Worm (Caenorhabditis elegans): Measurements from ENCODE around the gene T10G3.4.

Gene T10G3.4

ce11 chrV:13497322-13497847 is 13.1 kb upstream of the T10G3.4 start, which contains the start of the genes eea-1 and gut-2:
Gene eea-1, minus strand, starts transcription at chrV:13497372.
Gene gut-2, plus strand, starts transcription at chrV:13497690.
- TF ChIP-seq athp-1 (tag; optimal IDR thresholded peaks at IDR 0.05), result no peak
- no peak for TF ChIP-seq snpc-4 (GFP tag; optimal IDR thresholded peaks at IDR 0.05)
- peak in 1 of 4 experiments; percentile 50 for TF ChIP-seq snpc-4 (tag; optimal IDR thresholded peaks at IDR 0.05)
- no peak for TF ChIP-seq ztf-18 (tag; optimal IDR thresholded peaks at IDR 0.05)
- TF ChIP-seq hmg-1.2 (GFP tag; IDR thresholded peaks at IDR 0.05), result peak; percentile 29; the same call in 1 of the 2 replicates
- TF ChIP-seq F23B12.7 (tag; optimal IDR thresholded peaks at IDR 0.05; ENCODE audit: insufficient read depth), result peak; percentile 32
- TF ChIP-seq K12H6.12 (tag; optimal IDR thresholded peaks at IDR 0.05), result peak; percentile 5
- TF ChIP-seq somi-1 (GFP tag; optimal IDR thresholded peaks at IDR 0.05), result no peak
- no peak for TF ChIP-seq F57C9.4 (tag; optimal IDR thresholded peaks at IDR 0.05)
- no peak for TF ChIP-seq C06A6.2 (GFP tag; conservative IDR thresholded peaks at IDR 0.05)
- TF ChIP-seq attf-3 (GFP tag; conservative IDR thresholded peaks at IDR 0.05), result peak; percentile 98
- TF ChIP-seq tbp1 (GFP tag; optimal IDR thresholded peaks at IDR 0.05), result peak; percentile 7
- TF ChIP-seq atf-7 (tag; optimal IDR thresholded peaks at IDR 0.05), result no peak
- TF ChIP-seq chd-7 (tag; optimal IDR thresholded peaks at IDR 0.05), result no peak
- TF ChIP-seq cebp-1 (GFP tag; IDR thresholded peaks at IDR 0.05), result no peak
- peak; percentile 7 for TF ChIP-seq cebp-1 (tag; optimal IDR thresholded peaks at IDR 0.05)
- TF ChIP-seq lin-40 (tag; optimal IDR thresholded peaks at IDR 0.05), result peak; percentile 26
- peak; percentile 65; the same call in 1 of the 2 replicates for TF ChIP-seq dox-1 (GFP tag; IDR thresholded peaks at IDR 0.05)
- peak; percentile 32 for TF ChIP-seq lsl-1 (GFP tag; optimal IDR thresholded peaks at IDR 0.05)

- TF ChIP-seq egrh-3 (GFP tag; IDR thresholded peaks at IDR 0.05) (no peak), lin-54 (GFP tag; optimal IDR thresholded peaks at IDR 0.05) (no peak), Y79H2A.3 (GFP tag; conservative IDR thresholded peaks at IDR 0.05) (no peak), F23B12.7 (tag; optimal IDR thresholded peaks at IDR 0.05; ENCODE audit: insufficient read depth) (no peak), ceh-91 (GFP tag; IDR thresholded peaks at IDR 0.05) (no peak), nhr-27 (tag; optimal IDR thresholded peaks at IDR 0.05) (no peak), K12H6.12 (tag; optimal IDR thresholded peaks at IDR 0.05) (no peak), madf-3 (GFP tag; IDR thresholded peaks at IDR 0.05) (no peak), madf-6 (GFP tag; IDR thresholded peaks at IDR 0.05) (no peak), D2030.7 (GFP tag; IDR thresholded peaks at IDR 0.05) (no peak), Y53F4B.3 (GFP tag; IDR thresholded peaks at IDR 0.05) (no peak)
Observed at ce11 chrV:13489830-13490229, 5.6 kb upstream of the T10G3.4 start, which contains the start of gene T10G3.3. Gene T10G3.3, minus strand, starts transcription at chrV:13490199.

- TF ChIP-seq nfya-2 (GFP tag; IDR thresholded peaks at IDR 0.05) (no peak), F33H1.4 (GFP tag; IDR thresholded peaks at IDR 0.05) (no peak)
Observed at ce11 chrV:13488297-13488803, 4.1 kb upstream of the T10G3.4 start.

- TF ChIP-seq athp-1 (tag; optimal IDR thresholded peaks at IDR 0.05) (no peak), gei-17 (GFP tag; optimal IDR thresholded peaks at IDR 0.05) (no peak), nhr-179 (tag; optimal IDR thresholded peaks at IDR 0.05) (no peak), unc-130 (GFP tag; optimal IDR thresholded peaks at IDR 0.05) (no peak)
Observed at ce11 chrV:13485732-13486131, 1.5 kb upstream of the T10G3.4 start.

All from whole organism, young adult.